Fruit fly (Drosophila melanogaster) whole organism, pupa: ENCODE data around the gene CG9590.
A peak's percentile ranks its signal among the peaks of the same experiment; 100 is the strongest.

Source experiments
- CG10348 ChIP-seq: fragments of 200-800 bp; sonication (Bioruptor generic); IDR thresholded peaks from 2 replicates; pipeline ENCODE4 v1.3.6; 2022; ENCODE audit warnings: missing biosample characterization, missing genetic modification characterization
- CG12605 ChIP-seq: fragments of 200-800 bp; sonication (Bioruptor generic); IDR thresholded peaks from 2 replicates; pipeline ENCODE4 v1.3.6; 2022; ENCODE audit warnings: missing biosample characterization, missing genetic modification characterization
- CG13204 ChIP-seq: fragments of 200-800 bp; sonication (Bioruptor generic); optimal IDR thresholded peaks from 2 replicates; lab custom pipeline; 2018; ENCODE audit warnings: missing biosample characterization, mild to moderate bottlenecking, missing genetic modification characterization, moderate library complexity
- CG14655 ChIP-seq: fragments of 200-800 bp; sonication (Bioruptor generic); optimal IDR thresholded peaks from 3 replicates; lab custom pipeline; 2017; ENCODE audit warnings: mild to moderate bottlenecking, missing biosample characterization, missing genetic modification reagents, missing genetic modification characterization
- CG15710 ChIP-seq: fragments of 200-800 bp; sonication (Bioruptor generic); optimal IDR thresholded peaks from 2 replicates; lab custom pipeline; 2018; ENCODE audit warnings: missing biosample characterization, mild to moderate bottlenecking, missing genetic modification characterization, moderate library complexity
- CG17806 ChIP-seq: fragments of 200-800 bp; sonication (Bioruptor generic); optimal IDR thresholded peaks from 2 replicates; lab custom pipeline; 2018; ENCODE audit warnings: missing biosample characterization, mild to moderate bottlenecking, missing genetic modification characterization, moderate library complexity
- CG32121 ChIP-seq: fragments of 200-800 bp; sonication (Bioruptor generic); IDR thresholded peaks from 2 replicates; pipeline ENCODE4 v1.3.6; 2022; ENCODE audit warnings: missing biosample characterization, missing genetic modification characterization
- CG34367 ChIP-seq: fragments of 200-800 bp; sonication (Bioruptor generic); optimal IDR thresholded peaks from 2 replicates; lab custom pipeline; 2018; ENCODE audit warnings: missing biosample characterization, mild to moderate bottlenecking, missing genetic modification characterization
- CG4496 ChIP-seq: fragments of 200-800 bp; sonication (Bioruptor generic); IDR thresholded peaks from 3 replicates; pipeline ENCODE4 v1.3.6; 2022; ENCODE audit warnings: missing biosample characterization, missing genetic modification characterization
- CG8159 ChIP-seq: fragments of 200-800 bp; sonication (Bioruptor generic); optimal IDR thresholded peaks from 3 replicates; lab custom pipeline; 2018; ENCODE audit warnings: missing biosample characterization, mild to moderate bottlenecking, missing genetic modification characterization, moderate library complexity
- CG8301 ChIP-seq: fragments of 200-800 bp; sonication (Bioruptor generic); optimal IDR thresholded peaks from 2 replicates; lab custom pipeline; 2018; ENCODE audit warnings: missing biosample characterization, mild to moderate bottlenecking, missing genetic modification characterization
- CG9948 ChIP-seq: fragments of 200-800 bp; sonication (Bioruptor generic); optimal IDR thresholded peaks from 2 replicates; lab custom pipeline; 2018; ENCODE audit warnings: missing biosample characterization, mild to moderate bottlenecking, missing genetic modification characterization, moderate library complexity
- D1 ChIP-seq: fragments of 200-800 bp; sonication (Bioruptor generic); optimal IDR thresholded peaks from 2 replicates; lab custom pipeline; 2018; ENCODE audit warnings: missing biosample characterization, mild to moderate bottlenecking, missing genetic modification characterization, moderate library complexity
- EcR ChIP-seq: fragments of 200-800 bp; sonication (Bioruptor generic); optimal IDR thresholded peaks from 3 replicates; lab custom pipeline; 2019; ENCODE audit warnings: missing biosample characterization, missing genetic modification characterization, mild to moderate bottlenecking, moderate library complexity, missing genetic modification reagents
- Ets98B ChIP-seq: fragments of 200-800 bp; sonication (Bioruptor generic); IDR thresholded peaks from 2 replicates; pipeline ENCODE4 v1.3.6; 2022; ENCODE audit warnings: missing biosample characterization, missing genetic modification characterization
- Pif1A ChIP-seq: fragments of 200-800 bp; sonication (Bioruptor generic); optimal IDR thresholded peaks from 3 replicates; lab custom pipeline; 2016; ENCODE audit warnings: missing biosample characterization, missing genetic modification characterization
- Pif1B ChIP-seq: fragments of 200-800 bp; sonication (Bioruptor generic); optimal IDR thresholded peaks from 3 replicates; lab custom pipeline; 2016; ENCODE audit warnings: missing biosample characterization, missing genetic modification characterization
- Snoo ChIP-seq: fragments of 200-800 bp; sonication (Bioruptor generic); optimal IDR thresholded peaks from 3 replicates; lab custom pipeline; 2017; ENCODE audit warnings: missing biosample characterization, mild to moderate bottlenecking, missing genetic modification characterization, inconsistent platforms
- fd96Ca ChIP-seq: fragments of 200-800 bp; sonication (Bioruptor generic); IDR thresholded peaks from 3 replicates; pipeline ENCODE4 v1.3.6; 2022; ENCODE audit warnings: missing biosample characterization, missing genetic modification characterization
- gl ChIP-seq: fragments of 200-800 bp; sonication (Bioruptor generic); optimal IDR thresholded peaks from 2 replicates; lab custom pipeline; 2018; ENCODE audit warnings: missing biosample characterization, mild to moderate bottlenecking, missing genetic modification characterization
- rn ChIP-seq: fragments of 200-800 bp; sonication (Bioruptor generic); IDR thresholded peaks from 2 replicates; pipeline ENCODE4 v1.3.6; 2022; ENCODE audit warnings: missing biosample characterization, missing genetic modification characterization

CG9590 gene

DNA sequence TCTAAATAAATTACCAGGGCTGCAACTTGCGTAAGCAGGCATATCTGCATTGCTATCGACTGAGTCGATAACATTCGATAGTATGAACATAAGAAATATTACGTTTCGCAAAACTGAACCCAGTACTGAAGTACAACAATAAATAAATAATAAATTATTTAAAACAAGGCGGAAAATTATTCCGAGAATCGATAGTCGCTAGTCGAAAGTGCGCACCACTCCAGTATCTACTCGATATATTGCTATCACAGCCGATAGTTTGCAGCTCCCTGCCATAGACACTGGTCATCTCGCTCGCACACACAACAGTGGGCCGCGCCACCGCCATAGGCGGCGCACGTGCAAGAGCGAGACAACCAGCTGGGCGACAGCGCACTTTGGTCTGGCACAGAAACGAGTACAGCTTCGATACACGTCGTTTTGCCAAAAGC lies 6.9 kb downstream of the CG9590 start, which contains the start of gene nsl1:
nsl1 (plus strand) TSS at position 411 of the 431 bp plus-strand sequence.
- TF ChIP-seq CG8159 (tag; lab: Kevin White, UChicago), result peak; percentile 34
- peak; percentile 63 for TF ChIP-seq Pif1B (GFP tag; lab: Kevin White, UChicago)
- 0 out of 2 replicates have a peak, but pooled peaks have one; percentile 22 for TF ChIP-seq CG12605
- TF ChIP-seq CG17806 (tag; lab: Kevin White, UChicago), result no peak
- peak; percentile 31 for TF ChIP-seq CG15710
- TF ChIP-seq CG8301 (tag; lab: Kevin White, UChicago), result no peak
- TF ChIP-seq CG14655 (GFP tag; lab: Kevin White, UChicago), result no peak
- TF ChIP-seq CG4496 (GFP tag; lab: Robert Waterston, UW), result peak; percentile 72; the same call in 2 of the 3 replicates
- TF ChIP-seq Pif1A (GFP tag; lab: Kevin White, UChicago), result no peak
- TF ChIP-seq D1 (tag; lab: Kevin White, UChicago), result no peak
- no peak for TF ChIP-seq CG10348 (GFP tag; lab: Robert Waterston, UW)
- TF ChIP-seq rn (GFP tag; lab: Robert Waterston, UW), result 0 out of 2 replicates have a peak, but pooled peaks have one; percentile 18
- no peak for TF ChIP-seq CG9948 (tag; lab: Kevin White, UChicago)
- peak; percentile 4 for TF ChIP-seq CG34367 (tag; lab: Kevin White, UChicago)
- peak; percentile 51 for TF ChIP-seq Ets98B (GFP tag; lab: Robert Waterston, UW)
- TF ChIP-seq CG32121 (GFP tag; lab: Robert Waterston, UW), result no peak
- TF ChIP-seq Snoo (tag; lab: Kevin White, UChicago), result peak; percentile 58
- TF ChIP-seq EcR, result no peak
- TF ChIP-seq gl (tag; lab: Kevin White, UChicago), result peak; percentile 56
- peak; percentile 39; the same call in 1 of the 3 replicates for TF ChIP-seq fd96Ca (GFP tag; lab: Robert Waterston, UW)

- TF ChIP-seq gl (tag; lab: Kevin White, UChicago) (peak; percentile 23), fd96Ca (GFP tag; lab: Robert Waterston, UW) (peak; percentile 45; the same call in 1 of the 3 replicates), CG14655 (GFP tag; lab: Kevin White, UChicago) (no peak), CG32121 (GFP tag; lab: Robert Waterston, UW) (no peak; the same call in none of the 2 replicates), EcR (no peak), Ets98B (GFP tag; lab: Robert Waterston, UW) (peak; percentile 28; the same call in 1 of the 2 replicates), CG15710 (peak; percentile 21), CG8301 (tag; lab: Kevin White, UChicago) (peak; percentile 32), CG34367 (tag; lab: Kevin White, UChicago) (peak; percentile 32), Pif1B (GFP tag; lab: Kevin White, UChicago) (peak; percentile 42), CG13204 (peak; percentile 17), CG9948 (tag; lab: Kevin White, UChicago) (no peak), CG4496 (GFP tag; lab: Robert Waterston, UW) (peak; percentile 70; the same call in 2 of the 3 replicates)
Measured at dm6 chr3R:15794258-15794727, 7.8 kb downstream of the CG9590 start.

DNA sequence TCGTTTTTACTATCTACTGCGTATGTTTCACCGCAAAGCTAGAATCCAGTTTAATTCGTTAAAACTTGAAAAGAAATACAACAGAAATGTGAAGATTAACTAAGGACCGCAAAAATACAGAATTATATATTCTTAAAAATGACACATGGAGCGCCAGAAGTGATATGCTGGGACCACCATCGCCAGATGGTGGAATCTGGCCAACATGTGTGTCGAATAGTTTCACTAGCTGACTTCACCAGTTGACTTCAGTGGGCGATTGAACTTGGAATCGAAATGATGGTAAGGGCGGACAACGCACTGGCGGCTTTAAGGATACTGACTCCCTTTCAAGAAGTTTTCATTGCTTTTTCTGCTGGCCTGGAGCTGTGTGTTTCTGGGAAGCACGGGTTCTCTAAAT lies 15.5 kb downstream of the CG9590 start, which contains the start of gene CG9593:
CG9593 (plus strand) TSS at position 270 of the 400 bp plus-strand sequence.
- TF ChIP-seq CG8159 (tag; lab: Kevin White, UChicago) (no peak), CG8301 (tag; lab: Kevin White, UChicago) (no peak), CG13204 (no peak), CG15710 (no peak), Pif1B (GFP tag; lab: Kevin White, UChicago) (no peak), CG32121 (GFP tag; lab: Robert Waterston, UW) (no peak), CG14655 (GFP tag; lab: Kevin White, UChicago) (no peak), Ets98B (GFP tag; lab: Robert Waterston, UW) (no peak), D1 (tag; lab: Kevin White, UChicago) (no peak), gl (tag; lab: Kevin White, UChicago) (no peak), CG4496 (GFP tag; lab: Robert Waterston, UW) (no peak), rn (GFP tag; lab: Robert Waterston, UW) (no peak), fd96Ca (GFP tag; lab: Robert Waterston, UW) (no peak), CG12605 (no peak), EcR (no peak)

- no peak for TF ChIP-seq fd96Ca (GFP tag; lab: Robert Waterston, UW)
- TF ChIP-seq Ets98B (GFP tag; lab: Robert Waterston, UW), result peak; percentile 19; the same call in 1 of the 2 replicates
- no peak for TF ChIP-seq Snoo (tag; lab: Kevin White, UChicago)
- no peak for TF ChIP-seq Pif1B (GFP tag; lab: Kevin White, UChicago)
- TF ChIP-seq CG34367 (tag; lab: Kevin White, UChicago), result no peak
- TF ChIP-seq CG9948 (tag; lab: Kevin White, UChicago), result no peak
- TF ChIP-seq CG17806 (tag; lab: Kevin White, UChicago), result no peak
- TF ChIP-seq CG4496 (GFP tag; lab: Robert Waterston, UW), result 0 out of 3 replicates have a peak, but pooled peaks have one; percentile 40
- TF ChIP-seq CG32121 (GFP tag; lab: Robert Waterston, UW), result no peak
- TF ChIP-seq rn (GFP tag; lab: Robert Waterston, UW), result no peak
- no peak for TF ChIP-seq Pif1A (GFP tag; lab: Kevin White, UChicago)
- no peak for TF ChIP-seq CG14655 (GFP tag; lab: Kevin White, UChicago)
Measured at dm6 chr3R:15803502-15804461, 17.3 kb downstream of the CG9590 start, which contains the start of gene alpha-Man-IIb. TSS of gene alpha-Man-IIb (plus strand) at chr3R:15804248.
